Worm (Caenorhabditis elegans) whole organism, L4 larva: Measurements from ENCODE around the gene F58E6.5.

Source experiments
- F26F4.8 ChIP-seq: fragments of 200-800 bp; sonication (Bioruptor generic); conservative IDR thresholded peaks from 2 replicates; pipeline ENCODE4 v1.3.6; 2022; ENCODE audit warnings: missing genetic modification characterization, missing compliant biosample characterization
- F37D6.2 ChIP-seq: sonication (generic microtip); optimal IDR thresholded peaks from 2 replicates; lab custom pipeline; 2016; ENCODE audit warnings: mild to moderate bottlenecking, missing genetic modification characterization, missing compliant biosample characterization
- R02D3.7 ChIP-seq: fragments of 150-350 bp; sonication (generic microtip); optimal IDR thresholded peaks from 3 replicates; lab custom pipeline; 2014; ENCODE audit warnings: missing biosample characterization, missing genetic modification characterization
- T20F7.1 ChIP-seq: fragments of 200-800 bp; sonication (Bioruptor generic); optimal IDR thresholded peaks from 2 replicates; lab custom pipeline; 2018; ENCODE audit warnings: mild to moderate bottlenecking, missing genetic modification characterization, missing compliant biosample characterization
- T26A8.4 ChIP-seq: fragments of 200-800 bp; sonication (Bioruptor generic); IDR thresholded peaks from 2 replicates; pipeline ENCODE4 v1.3.6; 2022; ENCODE audit warnings: missing genetic modification characterization, missing compliant biosample characterization
- Y48G9A.11 ChIP-seq: fragments of 200-800 bp; sonication (Bioruptor generic); IDR thresholded peaks from 2 replicates; pipeline ENCODE4 v1.3.6; 2022; ENCODE audit warnings: missing genetic modification reagents, missing genetic modification characterization, missing compliant biosample characterization
- Y5F2A.4 ChIP-seq: fragments of 200-800 bp; sonication (Bioruptor generic); optimal IDR thresholded peaks from 2 replicates; lab custom pipeline; 2018; ENCODE audit warnings: mild to moderate bottlenecking, missing genetic modification characterization, missing compliant biosample characterization
- ZK546.5 ChIP-seq, 2 experiments: sonication (generic microtip); optimal IDR thresholded peaks; 2 replicates each; lab custom pipeline; 2017; ENCODE audit warnings: missing biosample characterization in 2 of 2, missing genetic modification characterization in 2 of 2
- aly-2 ChIP-seq: sonication (generic microtip); optimal IDR thresholded peaks from 2 replicates; lab custom pipeline; 2018; ENCODE audit warnings: missing biosample characterization, missing genetic modification characterization
- ama-1 ChIP-seq: fragments of 150-350 bp; optimal IDR thresholded peaks from 2 replicates; lab custom pipeline; 2014; ENCODE audit warnings: inconsistent platforms, mixed read lengths
- attf-4 ChIP-seq: sonication (generic microtip); optimal IDR thresholded peaks from 3 replicates; lab custom pipeline; 2017; ENCODE audit warnings: missing biosample characterization, missing genetic modification characterization
- ceh-82 ChIP-seq: sonication (generic microtip); optimal IDR thresholded peaks from 2 replicates; lab custom pipeline; 2017; ENCODE audit warnings: missing biosample characterization, missing genetic modification characterization
- ces-1 ChIP-seq: fragments of 150-350 bp; sonication (generic microtip); optimal IDR thresholded peaks from 4 replicates; lab custom pipeline; 2014; ENCODE audit warnings: missing biosample characterization, missing genetic modification reagents, missing genetic modification characterization
- daf-12 ChIP-seq: fragments of 150-350 bp; optimal IDR thresholded peaks from 2 replicates; lab custom pipeline; 2014; ENCODE audit warnings: missing biosample characterization, missing genetic modification reagents, missing genetic modification characterization
- daf-16 ChIP-seq, 3 experiments: sonication (generic microtip); optimal IDR thresholded peaks; 2 replicates each; lab custom pipeline; 2016 to 2017; ENCODE audit warnings: missing genetic modification characterization in 3 of 3, missing genetic modification reagents in 3 of 3, mild to moderate bottlenecking in 2 of 3, missing compliant biosample characterization in 2 of 3, missing biosample characterization in 1 of 3, moderate library complexity in 1 of 3
- daf-19 ChIP-seq: fragments of 200-800 bp; sonication (Bioruptor generic); conservative IDR thresholded peaks from 2 replicates; pipeline ENCODE4 v1.3.6; 2022; ENCODE audit warnings: missing genetic modification characterization, missing compliant biosample characterization
- dmd-8 ChIP-seq: fragments of 200-800 bp; sonication (Bioruptor generic); IDR thresholded peaks from 2 replicates; pipeline ENCODE4 v1.3.6; 2022; ENCODE audit warnings: missing genetic modification characterization, missing compliant biosample characterization
- dmd-9 ChIP-seq: fragments of 200-800 bp; sonication (Bioruptor generic); IDR thresholded peaks from 2 replicates; pipeline ENCODE4 v1.3.6; 2022; ENCODE audit warnings: missing genetic modification reagents, missing genetic modification characterization, missing compliant biosample characterization
- dpl-1 ChIP-seq: fragments of 150-350 bp; optimal IDR thresholded peaks from 2 replicates; lab custom pipeline; 2014; ENCODE audit warnings: missing biosample characterization, missing genetic modification reagents, missing genetic modification characterization
- dve-1 ChIP-seq: sonication (generic microtip); optimal IDR thresholded peaks from 2 replicates; lab custom pipeline; 2017; ENCODE audit warnings: antibody characterized with exemption, mild to moderate bottlenecking, missing genetic modification characterization, missing compliant biosample characterization; ENCODE audit not compliant: insufficient read depth
- fkh-10 ChIP-seq: fragments of 150-350 bp; optimal IDR thresholded peaks from 2 replicates; lab custom pipeline; 2014; ENCODE audit warnings: missing biosample characterization, missing genetic modification reagents, missing genetic modification characterization
- fos-1 ChIP-seq: fragments of 150-350 bp; optimal IDR thresholded peaks from 2 replicates; lab custom pipeline; 2014; ENCODE audit warnings: missing biosample characterization, missing genetic modification characterization
- hlh-11 ChIP-seq: fragments of 200-800 bp; sonication (Bioruptor generic); optimal IDR thresholded peaks from 2 replicates; lab custom pipeline; 2018; ENCODE audit warnings: mild to moderate bottlenecking, missing genetic modification characterization, missing compliant biosample characterization
- lin-13 ChIP-seq: fragments of 150-350 bp; optimal IDR thresholded peaks from 2 replicates; lab custom pipeline; 2014; ENCODE audit warnings: missing biosample characterization, missing genetic modification reagents, missing genetic modification characterization
- lin-29 ChIP-seq: fragments of 200-800 bp; sonication (Bioruptor generic); IDR thresholded peaks from 2 replicates; pipeline ENCODE4 v1.3.6; 2022; ENCODE audit warnings: missing genetic modification reagents, missing genetic modification characterization, missing compliant biosample characterization
- lin-39 ChIP-seq: fragments of 150-350 bp; optimal IDR thresholded peaks from 2 replicates; lab custom pipeline; 2014; ENCODE audit warnings: missing biosample characterization, missing genetic modification reagents, missing genetic modification characterization
- lir-3 ChIP-seq: sonication (generic microtip); optimal IDR thresholded peaks from 2 replicates; lab custom pipeline; 2016; ENCODE audit warnings: mild to moderate bottlenecking, missing genetic modification characterization, missing compliant biosample characterization
- madf-5 ChIP-seq, 2 experiments: fragments of 200-800 bp; sonication (Bioruptor generic); IDR thresholded peaks; 2 replicates each; pipeline ENCODE4 v1.3.6; 2022; ENCODE audit warnings: missing compliant biosample characterization in 2 of 2, missing genetic modification characterization in 2 of 2
- madf-9 ChIP-seq: fragments of 200-800 bp; sonication (Bioruptor generic); conservative IDR thresholded peaks from 2 replicates; pipeline ENCODE4 v1.3.6; 2022; ENCODE audit warnings: missing genetic modification reagents, missing genetic modification characterization, missing compliant biosample characterization
- mdl-1 ChIP-seq, 2 experiments: fragments of 150-350 bp in 1 of 2; sonication (generic microtip) in 1 of 2; optimal IDR thresholded peaks; 2 replicates each; lab custom pipeline; 2014 to 2017; ENCODE audit warnings: missing biosample characterization in 2 of 2, missing genetic modification characterization in 2 of 2
- nhr-102 ChIP-seq: sonication (generic microtip); optimal IDR thresholded peaks from 2 replicates; lab custom pipeline; 2016; ENCODE audit warnings: mild to moderate bottlenecking, missing genetic modification characterization, moderate library complexity, missing compliant biosample characterization
- nhr-111 ChIP-seq: fragments of 200-800 bp; sonication (Bioruptor generic); optimal IDR thresholded peaks from 2 replicates; lab custom pipeline; 2018; ENCODE audit warnings: mild to moderate bottlenecking, missing genetic modification characterization, missing compliant biosample characterization
- nhr-237 ChIP-seq: sonication (generic microtip); optimal IDR thresholded peaks from 2 replicates; lab custom pipeline; 2017; ENCODE audit warnings: missing biosample characterization, missing genetic modification characterization
- nhr-25 ChIP-seq: sonication (generic microtip); optimal IDR thresholded peaks from 2 replicates; lab custom pipeline; 2017; ENCODE audit warnings: missing genetic modification characterization, mild to moderate bottlenecking, missing compliant biosample characterization, antibody characterized with exemption, moderate library complexity, borderline replicate concordance; ENCODE audit not compliant: insufficient read depth
- nhr-41 ChIP-seq: fragments of 200-800 bp; sonication (Bioruptor generic); IDR thresholded peaks from 2 replicates; pipeline ENCODE4 v1.3.6; 2022; ENCODE audit warnings: missing genetic modification reagents, missing genetic modification characterization, missing compliant biosample characterization
- nhr-6 ChIP-seq: fragments of 150-350 bp; optimal IDR thresholded peaks from 2 replicates; lab custom pipeline; 2014; ENCODE audit warnings: missing biosample characterization, missing genetic modification characterization
- nhr-76 ChIP-seq: fragments of 150-350 bp; optimal IDR thresholded peaks from 2 replicates; lab custom pipeline; 2014; ENCODE audit warnings: missing biosample characterization, missing genetic modification characterization
- pha-4 ChIP-seq, 2 experiments: fragments of 150-350 bp in 1 of 2; fragments of 200-800 bp in 1 of 2; sonication (Bioruptor generic) in 1 of 2; IDR thresholded peaks in 1 of 2; optimal IDR thresholded peaks in 1 of 2; 2 replicates each; pipeline versions ENCODE4 v1.3.6 to Lab custom; 2014 to 2022; ENCODE audit warnings: missing genetic modification characterization in 2 of 2, missing genetic modification reagents in 2 of 2, missing biosample characterization in 1 of 2, missing compliant biosample characterization in 1 of 2
- pqm-1 ChIP-seq: sonication (generic microtip); optimal IDR thresholded peaks from 2 replicates; lab custom pipeline; 2017; ENCODE audit warnings: missing biosample characterization, missing genetic modification characterization
- rbr-2 ChIP-seq: sonication (generic microtip); optimal IDR thresholded peaks from 2 replicates; lab custom pipeline; 2016; ENCODE audit warnings: missing genotype, missing genetic modification characterization, missing compliant biosample characterization
- saeg-2 ChIP-seq: fragments of 200-800 bp; sonication (Bioruptor generic); IDR thresholded peaks from 2 replicates; pipeline ENCODE4 v1.3.6; 2022; ENCODE audit warnings: missing genetic modification reagents, missing genetic modification characterization, missing compliant biosample characterization
- sdz-12 ChIP-seq: fragments of 200-800 bp; sonication (Bioruptor generic); optimal IDR thresholded peaks from 2 replicates; lab custom pipeline; 2018; ENCODE audit warnings: mild to moderate bottlenecking, missing genetic modification characterization, missing compliant biosample characterization
- snpc-4 ChIP-seq: fragments of 150-350 bp; optimal IDR thresholded peaks from 2 replicates; lab custom pipeline; 2014; ENCODE audit warnings: missing biosample characterization, missing genetic modification characterization
- tag-97 ChIP-seq: fragments of 200-800 bp; sonication (Bioruptor generic); IDR thresholded peaks from 2 replicates; pipeline ENCODE4 v1.3.6; 2022; ENCODE audit warnings: missing genetic modification characterization, missing compliant biosample characterization
- unc-130 ChIP-seq: sonication (generic microtip); optimal IDR thresholded peaks from 2 replicates; lab custom pipeline; 2016; ENCODE audit warnings: missing genetic modification reagents, missing genetic modification characterization, missing compliant biosample characterization
- zfp-3 ChIP-seq: fragments of 200-800 bp; sonication (Bioruptor generic); conservative IDR thresholded peaks from 2 replicates; pipeline ENCODE4 v1.3.6; 2022; ENCODE audit warnings: missing genetic modification reagents, missing genetic modification characterization, missing compliant biosample characterization
- zip-11 ChIP-seq: fragments of 200-800 bp; sonication (Bioruptor generic); IDR thresholded peaks from 2 replicates; pipeline ENCODE4 v1.3.6; 2022; ENCODE audit warnings: missing genetic modification characterization, missing compliant biosample characterization

The F58E6.5 gene

DNA sequence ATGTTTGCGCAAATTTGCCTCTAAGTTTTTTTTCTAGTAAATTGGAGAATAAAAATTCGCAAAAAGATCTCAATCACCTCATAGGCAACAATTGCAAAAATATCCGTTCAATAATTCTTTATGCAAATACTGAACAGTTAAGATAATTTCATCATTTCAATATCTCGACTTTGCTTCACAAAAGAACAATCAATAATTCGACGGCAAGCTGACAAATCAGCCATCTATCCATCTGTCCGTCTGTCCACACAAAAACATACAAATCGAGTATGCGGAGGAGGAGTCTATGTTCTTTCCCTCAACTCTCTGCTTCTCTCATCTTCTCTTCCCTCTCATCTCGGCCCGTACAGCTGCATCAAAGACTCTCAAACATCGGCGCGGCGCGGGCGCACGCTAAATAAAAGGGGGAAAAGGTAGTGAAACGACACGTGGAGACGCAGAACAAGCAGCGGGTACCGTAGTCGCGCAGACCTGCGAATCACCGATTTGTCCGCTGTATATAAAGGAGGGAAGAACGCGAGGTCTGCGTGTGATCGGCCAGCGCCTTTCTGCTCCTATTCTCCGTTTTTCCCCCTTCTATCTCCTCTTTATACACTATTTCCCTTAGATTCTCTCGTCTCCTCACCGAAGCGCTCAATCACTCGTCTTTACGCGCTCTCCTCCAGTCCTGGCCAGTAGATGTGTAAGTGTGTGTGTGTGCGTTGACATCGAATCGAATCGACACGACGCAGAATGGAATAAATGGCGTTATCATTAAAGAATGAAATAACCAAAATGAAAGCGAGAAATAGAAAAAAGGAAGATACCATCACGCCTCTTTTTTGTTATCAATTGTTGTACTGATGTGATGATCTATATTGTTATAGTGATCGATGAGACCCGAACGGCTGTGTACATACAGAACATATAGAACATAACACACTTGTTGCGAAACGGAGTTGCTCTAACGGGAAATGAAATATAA, 23.3 kb downstream of the F58E6.5 start (continued):
- TF ChIP-seq saeg-2 (GFP tag; lab: Robert Waterston, UW): peak; percentile 75; the same call in 1 of the 2 replicates
- TF ChIP-seq daf-16 (GFP tag; optimal IDR thresholded peaks at IDR 0.05; lab: Kevin White, UChicago): peak; percentile 41 to 55
- TF ChIP-seq daf-16 (tag; optimal IDR thresholded peaks at IDR 0.05; lab: Kevin White, UChicago): peak; percentile 83
- peak in 1 of 2 experiments; percentile 88 for TF ChIP-seq ZK546.5 (tag; optimal IDR thresholded peaks at IDR 0.05; lab: Kevin White, UChicago)
- peak; percentile 100 for TF ChIP-seq ama-1 (lab: Kevin White, UChicago)
- peak; percentile 89 for TF ChIP-seq fkh-10
- TF ChIP-seq pha-4 (GFP tag; IDR thresholded peaks at IDR 0.05; lab: Robert Waterston, UW): peak; percentile 83
- TF ChIP-seq pha-4 (tag; optimal IDR thresholded peaks at IDR 0.05; lab: Kevin White, UChicago): peak; percentile 70
- TF ChIP-seq nhr-6 (tag; lab: Kevin White, UChicago): peak; percentile 78
- no peak for TF ChIP-seq attf-4
- TF ChIP-seq pqm-1 (tag; lab: Kevin White, UChicago): peak; percentile 97
- no peak for TF ChIP-seq nhr-41
- TF ChIP-seq aly-2 (tag; lab: Kevin White, UChicago): no peak
- TF ChIP-seq lin-13: peak; percentile 83
- no peak for TF ChIP-seq tag-97 (GFP tag; lab: Robert Waterston, UW)
- no peak for TF ChIP-seq F26F4.8 (GFP tag; lab: Robert Waterston, UW)
- TF ChIP-seq nhr-76 (tag; lab: Kevin White, UChicago): peak; percentile 48
- TF ChIP-seq nhr-237: peak; percentile 29
- peak; percentile 64; the same call in 1 of the 2 replicates for TF ChIP-seq dmd-9
- peak; percentile 87 for TF ChIP-seq sdz-12
- TF ChIP-seq lir-3 (tag; lab: Kevin White, UChicago): no peak
- TF ChIP-seq Y5F2A.4 (GFP tag; lab: Kevin White, UChicago): peak; percentile 4
- TF ChIP-seq dve-1: peak; percentile 96
- TF ChIP-seq nhr-25: peak; percentile 95
- TF ChIP-seq mdl-1 (tag; optimal IDR thresholded peaks at IDR 0.05; lab: Kevin White, UChicago): peak; percentile 96 to 98
- peak; percentile 86 for TF ChIP-seq T26A8.4 (GFP tag; lab: Robert Waterston, UW)
- TF ChIP-seq ceh-82 (tag; lab: Kevin White, UChicago): no peak
- peak; percentile 61; the same call in 1 of the 2 replicates for TF ChIP-seq daf-19 (GFP tag; lab: Robert Waterston, UW)
- no peak for TF ChIP-seq snpc-4
- TF ChIP-seq dpl-1 (GFP tag; lab: Kevin White, UChicago): peak; percentile 64
- TF ChIP-seq lin-29 (GFP tag; lab: Robert Waterston, UW): no peak; the same call in 1 of the 2 replicates
- TF ChIP-seq fos-1 (tag; lab: Kevin White, UChicago): peak; percentile 29
- TF ChIP-seq madf-9: peak; percentile 70
- TF ChIP-seq hlh-11: peak; percentile 100
- no peak for TF ChIP-seq unc-130 (GFP tag; lab: Kevin White, UChicago)
- TF ChIP-seq F37D6.2 (tag; lab: Kevin White, UChicago): peak; percentile 90
- TF ChIP-seq madf-5 (GFP tag; IDR thresholded peaks at IDR 0.05; lab: Robert Waterston, UW): 0 out of 4 replicates have a peak, but pooled peaks of 1 of the 2 experiments have one; percentile 1
- TF ChIP-seq zfp-3 (GFP tag; lab: Robert Waterston, UW): peak; percentile 73; the same call in 1 of the 2 replicates
- no peak for TF ChIP-seq Y48G9A.11 (GFP tag; lab: Robert Waterston, UW)
- no peak for TF ChIP-seq nhr-111 (GFP tag; lab: Kevin White, UChicago)
- TF ChIP-seq ces-1: peak; percentile 41
- TF ChIP-seq lin-39 (tag; lab: Kevin White, UChicago): no peak
- peak; percentile 82 for TF ChIP-seq T20F7.1
- peak; percentile 97 for TF ChIP-seq rbr-2
- peak; percentile 68; the same call in 1 of the 2 replicates for TF ChIP-seq dmd-8 (GFP tag; lab: Robert Waterston, UW)
- no peak for TF ChIP-seq zip-11 (GFP tag; lab: Robert Waterston, UW)
- TF ChIP-seq R02D3.7 (tag; lab: Kevin White, UChicago): peak; percentile 19
- peak; percentile 74 for TF ChIP-seq nhr-102 (tag; lab: Kevin White, UChicago)
- no peak for TF ChIP-seq daf-12
